Fruit fly (Drosophila melanogaster) whole organism, embryonic: Measurements from ENCODE around the gene CG1572.
A peak's percentile ranks its signal among the peaks of the same experiment; 100 is the strongest.

Experiments
- CG10274 ChIP-seq: fragments of 200-800 bp; sonication (Bioruptor generic); optimal IDR thresholded peaks from 3 replicates; lab custom pipeline; 2017; ENCODE audit warnings: missing biosample characterization, mild to moderate bottlenecking, missing genetic modification characterization
- CG13624 ChIP-seq: fragments of 200-800 bp; sonication (Bioruptor generic); optimal IDR thresholded peaks from 2 replicates; lab custom pipeline; 2016; ENCODE audit warnings: missing biosample characterization, missing genetic modification characterization
- CG15073 ChIP-seq: fragments of 200-800 bp; sonication (Bioruptor generic); optimal IDR thresholded peaks from 2 replicates; lab custom pipeline; 2016; ENCODE audit warnings: missing biosample characterization, missing genetic modification characterization
- CG1602 ChIP-seq: fragments of 200-800 bp; sonication (Bioruptor generic); optimal IDR thresholded peaks from 3 replicates; lab custom pipeline; 2016; ENCODE audit warnings: missing biosample characterization, missing genetic modification characterization
- CG16779 ChIP-seq: fragments of 200-800 bp; sonication (Bioruptor generic); IDR thresholded peaks from 2 replicates; pipeline ENCODE4 v1.3.6; 2022; ENCODE audit warnings: missing biosample characterization, missing genetic modification characterization
- CG17328 ChIP-seq: fragments of 200-800 bp; sonication (Bioruptor generic); IDR thresholded peaks from 2 replicates; pipeline ENCODE4 v1.3.6; 2022; ENCODE audit warnings: missing biosample characterization, missing genetic modification characterization
- CG1832 ChIP-seq: fragments of 200-800 bp; sonication (Bioruptor generic); optimal IDR thresholded peaks from 2 replicates; lab custom pipeline; 2017; ENCODE audit warnings: missing biosample characterization, mild to moderate bottlenecking, missing genetic modification characterization, inconsistent platforms
- CG3065 ChIP-seq: fragments of 200-800 bp; sonication (Bioruptor generic); optimal IDR thresholded peaks from 2 replicates; lab custom pipeline; 2016; ENCODE audit warnings: missing biosample characterization, missing genetic modification characterization
- CG34224 ChIP-seq: fragments of 200-800 bp; sonication (Bioruptor generic); IDR thresholded peaks from 3 replicates; pipeline ENCODE4 v1.3.6; 2022; ENCODE audit warnings: missing biosample characterization, missing genetic modification characterization; ENCODE audit not compliant: partially characterized antibody
- CG3838 ChIP-seq: fragments of 200-800 bp; sonication (Bioruptor generic); optimal IDR thresholded peaks from 3 replicates; lab custom pipeline; 2016; ENCODE audit warnings: missing biosample characterization, missing genetic modification characterization
- CG6272 ChIP-seq: fragments of 200-800 bp; sonication (Bioruptor generic); IDR thresholded peaks from 2 replicates; pipeline ENCODE4 v1.3.6; 2022; ENCODE audit warnings: missing biosample characterization, missing genetic modification characterization
- CG7963 ChIP-seq: fragments of 200-800 bp; sonication (Bioruptor generic); IDR thresholded peaks from 3 replicates; pipeline ENCODE4 v1.3.6; 2022; ENCODE audit warnings: missing biosample characterization, missing genetic modification characterization; ENCODE audit not compliant: partially characterized antibody
- CG9876 ChIP-seq: fragments of 200-800 bp; sonication (Bioruptor generic); optimal IDR thresholded peaks from 2 replicates; lab custom pipeline; 2016; ENCODE audit warnings: missing biosample characterization, missing genetic modification characterization
- CTCF ChIP-seq: fragments of 200-800 bp; sonication (Bioruptor generic); optimal IDR thresholded peaks from 2 replicates; lab custom pipeline; 2017; ENCODE audit warnings: missing biosample characterization, mild to moderate bottlenecking, missing genetic modification characterization, moderate library complexity
- Dref ChIP-seq: fragments of 200-800 bp; sonication (Bioruptor generic); IDR thresholded peaks from 2 replicates; pipeline ENCODE4 v1.3.6; 2022; ENCODE audit warnings: missing biosample characterization, missing genetic modification characterization
- E2f1 ChIP-seq: fragments of 200-800 bp; sonication (Bioruptor generic); IDR thresholded peaks from 2 replicates; pipeline ENCODE4 v1.3.6; 2022; ENCODE audit warnings: missing biosample characterization, missing genetic modification characterization
- GATAe ChIP-seq: fragments of 200-800 bp; sonication (Bioruptor generic); conservative IDR thresholded peaks from 2 replicates; pipeline ENCODE4 v1.3.6; 2022; ENCODE audit warnings: missing biosample characterization, missing genetic modification characterization
- Lim3 ChIP-seq: fragments of 200-800 bp; sonication (Bioruptor generic); IDR thresholded peaks from 2 replicates; pipeline ENCODE4 v1.3.6; 2022; ENCODE audit warnings: missing biosample characterization, missing genetic modification characterization
- Med ChIP-seq: fragments of 200-800 bp; sonication (Bioruptor generic); peaks from one replicate; lab custom pipeline; 2016; ENCODE audit warnings: missing biosample characterization, missing genetic modification characterization, mild to moderate bottlenecking, inconsistent platforms, moderate library complexity
- Mrtf ChIP-seq: fragments of 200-800 bp; sonication (Bioruptor generic); IDR thresholded peaks from 3 replicates; pipeline ENCODE4 v1.3.6; 2022; ENCODE audit warnings: missing biosample characterization, missing genetic modification characterization
- NK7.1 ChIP-seq: fragments of 200-800 bp; sonication (Bioruptor generic); optimal IDR thresholded peaks from 3 replicates; lab custom pipeline; 2016; ENCODE audit warnings: missing biosample characterization, missing genetic modification characterization
- Oaz ChIP-seq: fragments of 200-800 bp; sonication (Bioruptor generic); IDR thresholded peaks from 2 replicates; pipeline ENCODE4 v1.3.6; 2022; ENCODE audit warnings: missing biosample characterization, missing genetic modification characterization
- Oli ChIP-seq: fragments of 200-800 bp; sonication (Bioruptor generic); optimal IDR thresholded peaks from 2 replicates; lab custom pipeline; 2018; ENCODE audit warnings: missing biosample characterization, mild to moderate bottlenecking, missing genetic modification characterization, moderate library complexity
- Ptx1 ChIP-seq: fragments of 200-800 bp; sonication (Bioruptor generic); IDR thresholded peaks from 2 replicates; pipeline ENCODE4 v1.3.6; 2022; ENCODE audit warnings: missing biosample characterization, missing genetic modification characterization
- Rx ChIP-seq: fragments of 200-800 bp; sonication (Bioruptor generic); IDR thresholded peaks from 2 replicates; pipeline ENCODE4 v1.3.6; 2022; ENCODE audit warnings: missing biosample characterization, missing genetic modification characterization
- Stat92E ChIP-seq, 3 experiments: fragments of >200 bp in 2 of 3; fragments of 200-800 bp in 1 of 3; sonication (Bioruptor generic) in 1 of 3; optimal IDR thresholded peaks; 2 replicates each; lab custom pipeline; 2017 to 2019; ENCODE audit warnings: missing biosample characterization in 3 of 3, missing genetic modification characterization in 3 of 3, mild to moderate bottlenecking in 1 of 3, moderate library complexity in 1 of 3
- Xrp1 ChIP-seq: fragments of 200-800 bp; sonication (Bioruptor generic); IDR thresholded peaks from 2 replicates; pipeline ENCODE4 v1.3.6; 2022; ENCODE audit warnings: missing biosample characterization, missing genetic modification characterization
- al ChIP-seq: fragments of 200-800 bp; sonication (Bioruptor generic); IDR thresholded peaks from 2 replicates; pipeline ENCODE4 v1.3.6; 2022; ENCODE audit warnings: missing biosample characterization, missing genetic modification characterization
- ap ChIP-seq: fragments of 200-800 bp; sonication (Bioruptor generic); IDR thresholded peaks from 2 replicates; pipeline ENCODE4 v1.3.6; 2022; ENCODE audit warnings: missing biosample characterization, missing genetic modification characterization
- br ChIP-seq: fragments of >200 bp; optimal IDR thresholded peaks from 2 replicates; lab custom pipeline; 2017
- chn ChIP-seq: fragments of 200-800 bp; sonication (Bioruptor generic); optimal IDR thresholded peaks from 2 replicates; lab custom pipeline; 2016; ENCODE audit warnings: missing biosample characterization, missing genetic modification characterization
- ci ChIP-seq: fragments of 200-800 bp; sonication (Bioruptor generic); IDR thresholded peaks from 3 replicates; pipeline ENCODE4 v1.3.6; 2022; ENCODE audit warnings: missing biosample characterization, missing genetic modification characterization
- dimm ChIP-seq: fragments of 200-800 bp; sonication (Bioruptor generic); IDR thresholded peaks from 2 replicates; pipeline ENCODE4 v1.3.6; 2022; ENCODE audit warnings: missing biosample characterization, missing genetic modification characterization
- dmrt99B ChIP-seq: fragments of 200-800 bp; sonication (Bioruptor generic); optimal IDR thresholded peaks from 2 replicates; lab custom pipeline; 2018; ENCODE audit warnings: missing biosample characterization, mild to moderate bottlenecking, missing genetic modification characterization, moderate library complexity
- fru ChIP-seq: fragments of >200 bp; optimal IDR thresholded peaks from 2 replicates; lab custom pipeline; 2017
- gsb-n ChIP-seq: fragments of 200-800 bp; sonication (Bioruptor generic); optimal IDR thresholded peaks from 3 replicates; lab custom pipeline; 2018; ENCODE audit warnings: missing biosample characterization, mild to moderate bottlenecking, missing genetic modification characterization
- h ChIP-seq: fragments of >200 bp; optimal IDR thresholded peaks from 2 replicates; lab custom pipeline; 2017
- jing ChIP-seq: fragments of 200-800 bp; sonication (Bioruptor generic); optimal IDR thresholded peaks from 2 replicates; lab custom pipeline; 2018; ENCODE audit warnings: missing biosample characterization, mild to moderate bottlenecking, missing genetic modification characterization
- jumu ChIP-seq: fragments of 200-800 bp; sonication (Bioruptor generic); optimal IDR thresholded peaks from 3 replicates; lab custom pipeline; 2016; ENCODE audit warnings: missing biosample characterization, missing genetic modification characterization
- nerfin-1 ChIP-seq: fragments of 200-800 bp; sonication (Bioruptor generic); optimal IDR thresholded peaks from 3 replicates; lab custom pipeline; 2019; ENCODE audit warnings: missing biosample characterization, mild to moderate bottlenecking, missing genetic modification characterization, moderate library complexity
- nom ChIP-seq: fragments of 200-800 bp; sonication (Bioruptor generic); optimal IDR thresholded peaks from 2 replicates; lab custom pipeline; 2017; ENCODE audit warnings: missing biosample characterization, missing genetic modification characterization, mild to moderate bottlenecking, moderate library complexity, missing genetic modification reagents
- peb ChIP-seq: fragments of 200-800 bp; sonication (Bioruptor generic); IDR thresholded peaks from 2 replicates; pipeline ENCODE4 v1.3.6; 2022; ENCODE audit warnings: missing biosample characterization, missing genetic modification characterization
- prd ChIP-seq, 3 experiments: fragments of >200 bp in 2 of 3; fragments of 200-800 bp in 1 of 3; sonication (Bioruptor generic) in 1 of 3; optimal IDR thresholded peaks in 2 of 3; IDR thresholded peaks in 1 of 3; 2 replicates in 2 of 3; 3 replicates in 1 of 3; pipeline versions ENCODE4 v1.3.6 to Lab custom; 2017 to 2022; ENCODE audit warnings: missing biosample characterization in 1 of 3, missing genetic modification characterization in 1 of 3
- ranshi ChIP-seq: fragments of 200-800 bp; sonication (Bioruptor generic); IDR thresholded peaks from 2 replicates; pipeline ENCODE4 v1.3.6; 2022; ENCODE audit warnings: missing biosample characterization, missing genetic modification characterization
- ro ChIP-seq: fragments of 200-800 bp; sonication (Bioruptor generic); IDR thresholded peaks from 2 replicates; pipeline ENCODE4 v1.3.6; 2022; ENCODE audit warnings: missing biosample characterization, missing genetic modification characterization
- schlank ChIP-seq: fragments of 200-800 bp; sonication (Bioruptor generic); optimal IDR thresholded peaks from 2 replicates; lab custom pipeline; 2018; ENCODE audit warnings: missing biosample characterization, mild to moderate bottlenecking, missing genetic modification characterization
- scrt ChIP-seq: fragments of 200-800 bp; sonication (Bioruptor generic); optimal IDR thresholded peaks from 2 replicates; lab custom pipeline; 2018; ENCODE audit warnings: missing biosample characterization, mild to moderate bottlenecking, missing genetic modification characterization, moderate library complexity
- seq ChIP-seq: fragments of 200-800 bp; sonication (Bioruptor generic); IDR thresholded peaks from 2 replicates; pipeline ENCODE4 v1.3.6; 2022; ENCODE audit warnings: missing biosample characterization, missing genetic modification characterization
- slbo ChIP-seq: fragments of 200-800 bp; sonication (Bioruptor generic); IDR thresholded peaks from 2 replicates; pipeline ENCODE4 v1.3.6; 2022; ENCODE audit warnings: missing biosample characterization, missing genetic modification characterization
- ssp ChIP-seq: fragments of 200-800 bp; sonication (Bioruptor generic); IDR thresholded peaks from 2 replicates; pipeline ENCODE4 v1.3.6; 2022; ENCODE audit warnings: missing biosample characterization, missing genetic modification characterization
- tll ChIP-seq, 2 experiments: fragments of 200-800 bp in 1 of 2; fragments of >200 bp in 1 of 2; sonication (Bioruptor generic) in 1 of 2; optimal IDR thresholded peaks; 2 replicates each; lab custom pipeline; 2017 to 2019; ENCODE audit warnings: missing biosample characterization in 2 of 2, missing genetic modification characterization in 2 of 2, mild to moderate bottlenecking in 1 of 2, moderate library complexity in 1 of 2
- zen2 ChIP-seq: fragments of 200-800 bp; sonication (Bioruptor generic); IDR thresholded peaks from 3 replicates; pipeline ENCODE4 v1.3.6; 2022; ENCODE audit warnings: missing biosample characterization, missing genetic modification characterization; ENCODE audit not compliant: partially characterized antibody
- zf30C ChIP-seq: fragments of 200-800 bp; sonication (Bioruptor generic); optimal IDR thresholded peaks from 3 replicates; lab custom pipeline; 2018; ENCODE audit warnings: missing biosample characterization, mild to moderate bottlenecking, missing genetic modification characterization

Gene CG1572

dm6 chrX:11548701-11549100 is 9.8 kb downstream of the CG1572 start (continued):
- TF ChIP-seq Med (GFP tag; lab: Kevin White, UChicago) (peak; percentile 85), schlank (tag; lab: Kevin White, UChicago) (no peak), CG6272 (no peak), ro (GFP tag; lab: Robert Waterston, UW) (no peak), prd (optimal IDR thresholded peaks at IDR 0.05; lab: Kevin White, UChicago) (no peak), prd (GFP tag; IDR thresholded peaks at IDR 0.05; lab: Robert Waterston, UW) (no peak; the same call in 2 of the 3 replicates), zf30C (GFP tag; lab: Kevin White, UChicago) (peak; percentile 24), jumu (peak; percentile 57), Oaz (GFP tag; lab: Robert Waterston, UW) (no peak), CG16779 (no peak), dmrt99B (tag; lab: Kevin White, UChicago) (peak; percentile 51), CG3065 (GFP tag; lab: Kevin White, UChicago) (no peak), fru (no peak), Rx (GFP tag; lab: Robert Waterston, UW) (peak; percentile 25; the same call in 1 of the 2 replicates), CG3838 (GFP tag; lab: Kevin White, UChicago) (peak; percentile 43), Ptx1 (GFP tag; lab: Robert Waterston, UW) (no peak), E2f1 (no peak), CG13624 (GFP tag; lab: Kevin White, UChicago) (peak; percentile 15), CG1602 (GFP tag; lab: Kevin White, UChicago) (peak; percentile 11), CG1832 (GFP tag; lab: Kevin White, UChicago) (no peak), slbo (GFP tag; lab: Robert Waterston, UW) (no peak), seq (GFP tag; lab: Robert Waterston, UW) (no peak), CG10274 (GFP tag; lab: Kevin White, UChicago) (no peak), Oli (peak; percentile 41), zen2 (no peak), dimm (GFP tag; lab: Robert Waterston, UW) (no peak), GATAe (no peak), scrt (GFP tag; lab: Kevin White, UChicago) (no peak), chn (GFP tag; lab: Kevin White, UChicago) (peak; percentile 27), CG34224 (GFP tag; lab: Robert Waterston, UW) (no peak), nerfin-1 (tag; lab: Kevin White, UChicago) (no peak), Mrtf (no peak), CG15073 (GFP tag; lab: Kevin White, UChicago) (no peak), ci (GFP tag; lab: Robert Waterston, UW) (0 out of 3 replicates have a peak, but pooled peaks have one; percentile 16), tll (GFP tag; optimal IDR thresholded peaks at IDR 0.05; lab: Kevin White, UChicago) (no peak), h (no peak), gsb-n (tag; lab: Kevin White, UChicago) (peak; percentile 50), jing (GFP tag; lab: Kevin White, UChicago) (no peak), Dref (GFP tag; lab: Robert Waterston, UW) (no peak), Lim3 (GFP tag; lab: Robert Waterston, UW) (no peak), peb (GFP tag; lab: Robert Waterston, UW) (no peak), ap (GFP tag; lab: Robert Waterston, UW) (no peak), Xrp1 (peak; percentile 64), NK7.1 (GFP tag; lab: Kevin White, UChicago) (no peak), al (no peak), CG9876 (no peak), CTCF (no peak), CG17328 (no peak), br (lab: Kevin White, UChicago) (no peak), ssp (GFP tag; lab: Robert Waterston, UW) (no peak), CG7963 (GFP tag; lab: Robert Waterston, UW) (no peak), nom (GFP tag; lab: Kevin White, UChicago) (no peak), Stat92E (GFP tag; optimal IDR thresholded peaks at IDR 0.05; lab: Kevin White, UChicago) (no peak), ranshi (GFP tag; lab: Robert Waterston, UW) (peak; percentile 20; the same call in 1 of the 2 replicates)
